Fruit fly (Drosophila melanogaster) whole organism, pupa: ENCODE data around the gene Cpr78Ca.

Experiments used
- CG10348 ChIP-seq: fragments of 200-800 bp; sonication (Bioruptor generic); IDR thresholded peaks from 2 replicates; pipeline ENCODE4 v1.3.6; 2022; ENCODE audit warnings: missing biosample characterization, missing genetic modification characterization
- CG12605 ChIP-seq: fragments of 200-800 bp; sonication (Bioruptor generic); IDR thresholded peaks from 2 replicates; pipeline ENCODE4 v1.3.6; 2022; ENCODE audit warnings: missing biosample characterization, missing genetic modification characterization
- CG13204 ChIP-seq: fragments of 200-800 bp; sonication (Bioruptor generic); optimal IDR thresholded peaks from 2 replicates; lab custom pipeline; 2018; ENCODE audit warnings: missing biosample characterization, mild to moderate bottlenecking, missing genetic modification characterization, moderate library complexity
- CG14655 ChIP-seq: fragments of 200-800 bp; sonication (Bioruptor generic); optimal IDR thresholded peaks from 3 replicates; lab custom pipeline; 2017; ENCODE audit warnings: mild to moderate bottlenecking, missing biosample characterization, missing genetic modification reagents, missing genetic modification characterization
- CG15710 ChIP-seq: fragments of 200-800 bp; sonication (Bioruptor generic); optimal IDR thresholded peaks from 2 replicates; lab custom pipeline; 2018; ENCODE audit warnings: missing biosample characterization, mild to moderate bottlenecking, missing genetic modification characterization, moderate library complexity
- CG17806 ChIP-seq: fragments of 200-800 bp; sonication (Bioruptor generic); optimal IDR thresholded peaks from 2 replicates; lab custom pipeline; 2018; ENCODE audit warnings: missing biosample characterization, mild to moderate bottlenecking, missing genetic modification characterization, moderate library complexity
- CG32121 ChIP-seq: fragments of 200-800 bp; sonication (Bioruptor generic); IDR thresholded peaks from 2 replicates; pipeline ENCODE4 v1.3.6; 2022; ENCODE audit warnings: missing biosample characterization, missing genetic modification characterization
- CG34367 ChIP-seq: fragments of 200-800 bp; sonication (Bioruptor generic); optimal IDR thresholded peaks from 2 replicates; lab custom pipeline; 2018; ENCODE audit warnings: missing biosample characterization, mild to moderate bottlenecking, missing genetic modification characterization
- CG4496 ChIP-seq: fragments of 200-800 bp; sonication (Bioruptor generic); IDR thresholded peaks from 3 replicates; pipeline ENCODE4 v1.3.6; 2022; ENCODE audit warnings: missing biosample characterization, missing genetic modification characterization
- CG8159 ChIP-seq: fragments of 200-800 bp; sonication (Bioruptor generic); optimal IDR thresholded peaks from 3 replicates; lab custom pipeline; 2018; ENCODE audit warnings: missing biosample characterization, mild to moderate bottlenecking, missing genetic modification characterization, moderate library complexity
- CG8301 ChIP-seq: fragments of 200-800 bp; sonication (Bioruptor generic); optimal IDR thresholded peaks from 2 replicates; lab custom pipeline; 2018; ENCODE audit warnings: missing biosample characterization, mild to moderate bottlenecking, missing genetic modification characterization
- CG9948 ChIP-seq: fragments of 200-800 bp; sonication (Bioruptor generic); optimal IDR thresholded peaks from 2 replicates; lab custom pipeline; 2018; ENCODE audit warnings: missing biosample characterization, mild to moderate bottlenecking, missing genetic modification characterization, moderate library complexity
- D1 ChIP-seq: fragments of 200-800 bp; sonication (Bioruptor generic); optimal IDR thresholded peaks from 2 replicates; lab custom pipeline; 2018; ENCODE audit warnings: missing biosample characterization, mild to moderate bottlenecking, missing genetic modification characterization, moderate library complexity
- EcR ChIP-seq: fragments of 200-800 bp; sonication (Bioruptor generic); optimal IDR thresholded peaks from 3 replicates; lab custom pipeline; 2019; ENCODE audit warnings: missing biosample characterization, missing genetic modification characterization, mild to moderate bottlenecking, moderate library complexity, missing genetic modification reagents
- Ets98B ChIP-seq: fragments of 200-800 bp; sonication (Bioruptor generic); IDR thresholded peaks from 2 replicates; pipeline ENCODE4 v1.3.6; 2022; ENCODE audit warnings: missing biosample characterization, missing genetic modification characterization
- Pif1A ChIP-seq: fragments of 200-800 bp; sonication (Bioruptor generic); optimal IDR thresholded peaks from 3 replicates; lab custom pipeline; 2016; ENCODE audit warnings: missing biosample characterization, missing genetic modification characterization
- Pif1B ChIP-seq: fragments of 200-800 bp; sonication (Bioruptor generic); optimal IDR thresholded peaks from 3 replicates; lab custom pipeline; 2016; ENCODE audit warnings: missing biosample characterization, missing genetic modification characterization
- Snoo ChIP-seq: fragments of 200-800 bp; sonication (Bioruptor generic); optimal IDR thresholded peaks from 3 replicates; lab custom pipeline; 2017; ENCODE audit warnings: missing biosample characterization, mild to moderate bottlenecking, missing genetic modification characterization, inconsistent platforms
- fd96Ca ChIP-seq: fragments of 200-800 bp; sonication (Bioruptor generic); IDR thresholded peaks from 3 replicates; pipeline ENCODE4 v1.3.6; 2022; ENCODE audit warnings: missing biosample characterization, missing genetic modification characterization
- gl ChIP-seq: fragments of 200-800 bp; sonication (Bioruptor generic); optimal IDR thresholded peaks from 2 replicates; lab custom pipeline; 2018; ENCODE audit warnings: missing biosample characterization, mild to moderate bottlenecking, missing genetic modification characterization
- rn ChIP-seq: fragments of 200-800 bp; sonication (Bioruptor generic); IDR thresholded peaks from 2 replicates; pipeline ENCODE4 v1.3.6; 2022; ENCODE audit warnings: missing biosample characterization, missing genetic modification characterization

Cpr78Ca gene

DNA sequence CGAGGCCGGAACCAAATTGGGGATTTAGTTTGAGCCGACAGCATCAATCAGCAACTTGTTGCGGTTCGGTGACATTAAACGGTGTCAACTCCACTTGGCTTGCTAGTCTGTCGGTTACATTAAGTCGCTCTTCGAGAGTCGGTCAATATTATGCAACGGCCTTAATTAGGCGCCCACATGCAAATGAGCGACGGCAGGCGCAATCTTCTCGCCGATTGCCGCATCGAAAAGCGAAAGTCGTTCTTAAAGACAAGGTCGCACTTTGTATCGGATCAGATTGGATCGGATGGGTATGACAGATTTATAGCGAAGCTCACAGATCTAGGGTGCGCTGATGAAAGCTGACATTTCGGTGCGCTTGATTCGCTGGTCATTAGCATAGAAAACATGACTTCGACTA lies 1.5 kb downstream of the Cpr78Ca start:
- TF ChIP-seq CG10348 (GFP tag; lab: Robert Waterston, UW) = no peak
- TF ChIP-seq CG15710 (tag; lab: Kevin White, UChicago) = no peak
- no peak for TF ChIP-seq CG12605 (GFP tag; lab: Robert Waterston, UW)
- TF ChIP-seq Pif1A (GFP tag; lab: Kevin White, UChicago) = no peak
- no peak for TF ChIP-seq CG17806 (tag; lab: Kevin White, UChicago)
- no peak for TF ChIP-seq D1 (tag; lab: Kevin White, UChicago)

DNA sequence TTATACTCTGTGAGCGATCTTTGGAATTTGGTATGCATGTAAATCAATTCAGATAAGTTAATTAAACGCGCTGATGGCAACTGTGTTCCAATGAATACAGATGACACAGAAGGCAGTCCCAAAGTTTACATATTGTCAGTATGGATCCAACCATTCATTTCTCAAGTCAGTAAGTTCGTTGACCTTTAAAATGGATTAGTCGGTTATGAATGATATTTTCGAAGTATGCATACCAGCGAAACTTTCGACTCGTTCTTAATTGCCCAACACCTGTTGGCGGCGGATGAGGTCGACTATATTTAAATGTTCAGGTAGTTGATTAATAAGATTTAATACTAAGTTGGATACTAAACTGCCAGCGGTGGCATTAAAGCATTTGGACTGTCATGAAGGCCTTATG lies 2.3 kb downstream of the Cpr78Ca start:
- TF ChIP-seq CG13204 (GFP tag; lab: Kevin White, UChicago) (no peak), EcR (GFP tag; lab: Kevin White, UChicago) (peak; percentile 77)

DNA sequence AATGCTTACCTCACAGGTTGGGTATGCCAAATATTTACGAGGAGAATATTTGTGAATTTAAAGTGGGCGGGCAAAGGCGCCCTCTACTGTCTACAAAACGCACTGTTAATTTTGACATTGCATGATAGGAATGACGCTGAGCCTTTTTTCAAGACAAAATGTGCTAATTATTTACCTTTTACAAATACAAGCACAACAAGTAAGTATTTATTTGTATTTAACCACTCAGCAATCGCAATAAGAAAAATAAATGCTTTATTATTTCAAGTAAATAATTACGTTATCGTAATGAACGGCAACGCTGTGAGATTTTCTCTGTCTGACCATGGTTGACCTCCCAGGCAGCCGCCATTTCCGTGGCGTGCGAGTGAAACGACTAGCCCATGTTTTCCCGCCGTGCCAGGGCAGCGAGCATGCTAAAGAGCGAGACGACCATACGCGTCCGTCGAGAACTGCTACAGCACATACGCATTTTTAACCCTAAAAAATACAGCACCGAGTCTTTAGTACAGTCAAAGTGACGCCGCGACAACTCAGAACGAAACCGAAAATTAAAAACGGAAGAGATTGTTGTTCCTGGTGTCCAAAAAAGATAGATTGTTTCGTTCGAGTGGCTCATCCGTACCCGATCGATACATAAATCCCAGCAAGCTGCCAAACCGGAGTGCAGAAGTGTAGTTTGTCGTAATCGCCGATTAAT lies 6.8 kb downstream of the Cpr78Ca start, which contains the start of the genes CG12974 and pzg:
Gene CG12974, minus strand, starts transcription at position 324 of the 700 bp plus-strand sequence.
Gene pzg, plus strand, starts transcription at position 461 of the 700 bp plus-strand sequence.
- no peak for TF ChIP-seq CG14655 (GFP tag; lab: Kevin White, UChicago)
- TF ChIP-seq CG13204 (GFP tag; lab: Kevin White, UChicago) = no peak
- peak; percentile 34; the same call in 1 of the 2 replicates for TF ChIP-seq CG32121 (GFP tag; lab: Robert Waterston, UW)
- TF ChIP-seq Pif1A (GFP tag; lab: Kevin White, UChicago) = no peak
- TF ChIP-seq CG4496 (GFP tag; lab: Robert Waterston, UW) = peak; percentile 81; the same call in 2 of the 3 replicates
- no peak for TF ChIP-seq D1 (tag; lab: Kevin White, UChicago)
- TF ChIP-seq CG8301 = no peak
- TF ChIP-seq CG10348 (GFP tag; lab: Robert Waterston, UW) = no peak
- peak; percentile 57 for TF ChIP-seq CG8159 (tag; lab: Kevin White, UChicago)
- no peak for TF ChIP-seq Pif1B (GFP tag; lab: Kevin White, UChicago)
- peak; percentile 56 for TF ChIP-seq CG15710 (tag; lab: Kevin White, UChicago)
- TF ChIP-seq EcR (GFP tag; lab: Kevin White, UChicago) = peak; percentile 61
- TF ChIP-seq CG34367 (tag; lab: Kevin White, UChicago) = peak; percentile 55
- TF ChIP-seq Ets98B = peak; percentile 29; the same call in 1 of the 2 replicates
- TF ChIP-seq rn (GFP tag; lab: Robert Waterston, UW) = 0 out of 2 replicates have a peak, but pooled peaks have one; percentile 9
- TF ChIP-seq CG12605 (GFP tag; lab: Robert Waterston, UW) = no peak
- TF ChIP-seq Snoo (tag; lab: Kevin White, UChicago) = peak; percentile 61
- no peak for TF ChIP-seq CG17806 (tag; lab: Kevin White, UChicago)
- peak; percentile 40 for TF ChIP-seq gl (tag; lab: Kevin White, UChicago)
- TF ChIP-seq fd96Ca (GFP tag; lab: Robert Waterston, UW) = peak; percentile 78; the same call in 2 of the 3 replicates
- TF ChIP-seq CG9948 = peak; percentile 38

DNA sequence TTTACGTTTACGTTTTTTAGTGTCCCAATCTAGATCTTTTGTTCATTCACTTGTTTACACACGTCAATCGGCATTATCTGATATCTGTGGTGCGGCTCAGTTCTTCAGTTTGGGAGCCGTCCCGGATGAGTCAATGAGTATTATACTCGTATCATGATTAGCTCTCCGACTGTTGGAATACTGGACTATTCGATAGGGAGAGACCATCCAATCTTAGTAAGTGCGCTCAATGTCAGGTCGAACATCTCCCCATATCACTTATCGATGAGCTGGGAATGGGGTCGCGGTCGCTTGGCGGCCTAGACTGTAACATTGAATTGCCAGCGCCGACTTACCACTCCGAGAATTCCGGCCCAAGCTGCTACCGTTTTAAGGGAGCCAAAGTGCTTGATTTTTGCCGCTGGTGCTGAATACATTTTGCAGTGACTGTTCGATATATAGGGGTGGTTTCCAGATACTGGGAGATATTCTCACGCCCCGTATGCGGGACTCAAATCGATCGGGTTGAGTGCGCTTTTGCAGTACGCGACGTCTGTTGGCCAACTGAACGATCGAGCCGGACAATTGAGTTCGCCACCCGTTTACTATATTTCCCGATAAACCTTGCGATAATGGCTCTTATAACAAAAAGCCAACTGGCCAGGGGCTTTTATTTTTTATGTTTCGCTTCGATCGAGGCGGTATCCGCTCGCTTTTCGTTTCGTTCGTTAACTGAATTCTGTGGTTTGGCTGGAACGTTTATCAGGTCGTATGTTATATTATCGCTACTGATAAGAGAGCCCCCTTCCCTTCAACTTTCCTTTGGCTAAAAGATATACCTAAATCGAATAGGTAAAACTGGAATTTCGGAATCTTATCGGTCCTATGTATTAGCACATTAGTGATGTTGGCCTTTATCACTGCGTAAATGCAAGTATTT lies 7.6 kb downstream of the Cpr78Ca start:
- TF ChIP-seq Pif1B (GFP tag; lab: Kevin White, UChicago) = no peak
- TF ChIP-seq CG8301 = no peak
- no peak for TF ChIP-seq CG15710 (tag; lab: Kevin White, UChicago)
- no peak for TF ChIP-seq CG32121 (GFP tag; lab: Robert Waterston, UW)
- no peak for TF ChIP-seq CG17806 (tag; lab: Kevin White, UChicago)
- TF ChIP-seq CG34367 (tag; lab: Kevin White, UChicago) = no peak
- TF ChIP-seq Pif1A (GFP tag; lab: Kevin White, UChicago) = no peak
- no peak for TF ChIP-seq Ets98B
- no peak for TF ChIP-seq EcR (GFP tag; lab: Kevin White, UChicago)
- no peak for TF ChIP-seq CG4496 (GFP tag; lab: Robert Waterston, UW)
- no peak for TF ChIP-seq rn (GFP tag; lab: Robert Waterston, UW)
- no peak for TF ChIP-seq CG13204 (GFP tag; lab: Kevin White, UChicago)
- no peak for TF ChIP-seq CG12605 (GFP tag; lab: Robert Waterston, UW)
- no peak for TF ChIP-seq CG8159 (tag; lab: Kevin White, UChicago)
- no peak for TF ChIP-seq fd96Ca (GFP tag; lab: Robert Waterston, UW)
- no peak; the same call in 1 of the 2 replicates for TF ChIP-seq CG10348 (GFP tag; lab: Robert Waterston, UW)
- TF ChIP-seq CG9948 = no peak

DNA sequence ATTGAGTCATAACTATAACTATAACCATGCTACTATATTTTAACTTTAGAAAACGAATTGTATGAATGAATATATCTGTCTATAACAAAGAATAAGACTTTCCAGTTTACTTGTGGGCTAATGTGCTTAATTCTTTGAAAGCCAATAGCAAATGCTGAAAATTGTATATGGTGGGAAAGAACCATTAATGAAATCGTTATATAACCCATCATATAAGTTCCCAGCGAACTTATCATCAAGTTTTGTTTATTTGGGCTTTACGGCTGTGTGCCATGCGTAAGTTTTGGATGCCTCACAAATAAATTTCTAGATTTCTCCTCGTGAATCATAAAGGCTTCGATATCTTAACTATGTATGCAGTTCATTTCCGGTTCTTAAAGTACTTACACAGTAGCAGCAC lies 8.8 kb downstream of the Cpr78Ca start:
- TF ChIP-seq CG32121 (GFP tag; lab: Robert Waterston, UW) = no peak
- no peak for TF ChIP-seq CG17806 (tag; lab: Kevin White, UChicago)
- no peak for TF ChIP-seq Snoo (tag; lab: Kevin White, UChicago)
- no peak for TF ChIP-seq Pif1A (GFP tag; lab: Kevin White, UChicago)
- no peak for TF ChIP-seq CG9948
- TF ChIP-seq CG10348 (GFP tag; lab: Robert Waterston, UW) = no peak
- no peak for TF ChIP-seq CG12605 (GFP tag; lab: Robert Waterston, UW)
- no peak for TF ChIP-seq Ets98B
- no peak for TF ChIP-seq CG14655 (GFP tag; lab: Kevin White, UChicago)
- TF ChIP-seq CG8301 = no peak
- TF ChIP-seq CG13204 (GFP tag; lab: Kevin White, UChicago) = no peak
- TF ChIP-seq CG8159 (tag; lab: Kevin White, UChicago) = no peak
- no peak for TF ChIP-seq CG4496 (GFP tag; lab: Robert Waterston, UW)
- TF ChIP-seq CG34367 (tag; lab: Kevin White, UChicago) = no peak
- TF ChIP-seq CG15710 (tag; lab: Kevin White, UChicago) = no peak
- TF ChIP-seq, all 21 proteins: peak for 0
